Fruit fly (Drosophila melanogaster) whole organism, embryonic: ENCODE measurements around the gene dls.
A peak's percentile ranks its signal among the peaks of the same experiment; 100 is the strongest.

Experiments used
- Abd-B ChIP-seq: fragments of 200-800 bp; sonication (Bioruptor generic); optimal IDR thresholded peaks from 2 replicates; lab custom pipeline; 2018; ENCODE audit warnings: missing biosample characterization, mild to moderate bottlenecking, missing genetic modification characterization, moderate library complexity
- Atf6 ChIP-seq: fragments of 200-800 bp; sonication (Bioruptor generic); IDR thresholded peaks from 2 replicates; pipeline ENCODE4 v1.3.6; 2022; ENCODE audit warnings: missing biosample characterization, missing genetic modification characterization
- CG1024 ChIP-seq: fragments of 200-800 bp; sonication (Bioruptor generic); IDR thresholded peaks from 2 replicates; pipeline ENCODE4 v1.3.6; 2022; ENCODE audit warnings: missing biosample characterization, missing genetic modification characterization
- CG11093 ChIP-seq: fragments of 200-800 bp; sonication (Bioruptor generic); IDR thresholded peaks from 3 replicates; pipeline ENCODE4 v1.3.6; 2022; ENCODE audit warnings: missing biosample characterization, missing genetic modification characterization
- CG11504 ChIP-seq: fragments of 200-800 bp; sonication (Bioruptor generic); optimal IDR thresholded peaks from 3 replicates; lab custom pipeline; 2019; ENCODE audit warnings: missing biosample characterization, mild to moderate bottlenecking, missing genetic modification characterization, moderate library complexity
- CG12299 ChIP-seq: fragments of 200-800 bp; sonication (Bioruptor generic); optimal IDR thresholded peaks from 2 replicates; lab custom pipeline; 2018; ENCODE audit warnings: missing biosample characterization, mild to moderate bottlenecking, missing genetic modification characterization
- CG14050 ChIP-seq: fragments of 200-800 bp; sonication (Bioruptor generic); IDR thresholded peaks from 3 replicates; pipeline ENCODE4 v1.3.6; 2022; ENCODE audit warnings: missing biosample characterization, missing genetic modification characterization
- CG14965 ChIP-seq: fragments of 200-800 bp; sonication (Bioruptor generic); optimal IDR thresholded peaks from 2 replicates; lab custom pipeline; 2016; ENCODE audit warnings: missing biosample characterization, missing genetic modification characterization, borderline replicate concordance
- CG1603 ChIP-seq: fragments of 200-800 bp; sonication (Bioruptor generic); optimal IDR thresholded peaks from 2 replicates; lab custom pipeline; 2019; ENCODE audit warnings: missing biosample characterization, mild to moderate bottlenecking, missing genetic modification characterization, moderate library complexity
- CG16863 ChIP-seq: fragments of 200-800 bp; sonication (Bioruptor generic); optimal IDR thresholded peaks from 3 replicates; lab custom pipeline; 2016; ENCODE audit warnings: missing biosample characterization, missing genetic modification characterization
- CG17568 ChIP-seq: fragments of 200-800 bp; sonication (Bioruptor generic); optimal IDR thresholded peaks from 2 replicates; lab custom pipeline; 2018; ENCODE audit warnings: missing biosample characterization, mild to moderate bottlenecking, missing genetic modification characterization, moderate library complexity
- CG18764 ChIP-seq: fragments of 200-800 bp; sonication (Bioruptor generic); optimal IDR thresholded peaks from 3 replicates; lab custom pipeline; 2016; ENCODE audit warnings: missing biosample characterization, missing genetic modification characterization
- CG3407 ChIP-seq: fragments of 200-800 bp; sonication (Bioruptor generic); optimal IDR thresholded peaks from 2 replicates; lab custom pipeline; 2018; ENCODE audit warnings: missing biosample characterization, mild to moderate bottlenecking, missing genetic modification characterization
- CG3838 ChIP-seq: fragments of 200-800 bp; sonication (Bioruptor generic); optimal IDR thresholded peaks from 3 replicates; lab custom pipeline; 2016; ENCODE audit warnings: missing biosample characterization, missing genetic modification characterization
- CG4282 ChIP-seq: fragments of 200-800 bp; sonication (Bioruptor generic); optimal IDR thresholded peaks from 2 replicates; lab custom pipeline; 2016; ENCODE audit warnings: missing biosample characterization, missing genetic modification characterization
- CG4730 ChIP-seq: fragments of 200-800 bp; sonication (Bioruptor generic); IDR thresholded peaks from 2 replicates; pipeline ENCODE4 v1.3.6; 2022; ENCODE audit warnings: missing biosample characterization, missing genetic modification characterization
- CG5245 ChIP-seq: fragments of 200-800 bp; sonication (Bioruptor generic); optimal IDR thresholded peaks from 3 replicates; lab custom pipeline; 2016; ENCODE audit warnings: missing biosample characterization, missing genetic modification characterization
- CG6175 ChIP-seq: fragments of 200-800 bp; sonication (Bioruptor generic); IDR thresholded peaks from 3 replicates; pipeline ENCODE4 v1.3.6; 2022; ENCODE audit warnings: missing biosample characterization, missing genetic modification characterization
- CG7357 ChIP-seq: fragments of 200-800 bp; sonication (Bioruptor generic); IDR thresholded peaks from 3 replicates; pipeline ENCODE4 v1.3.6; 2022; ENCODE audit warnings: missing biosample characterization, missing genetic modification characterization
- CG9817 ChIP-seq: fragments of 200-800 bp; sonication (Bioruptor generic); optimal IDR thresholded peaks from 2 replicates; lab custom pipeline; 2018; ENCODE audit warnings: missing biosample characterization, mild to moderate bottlenecking, missing genetic modification characterization, moderate library complexity
- CG9876 ChIP-seq: fragments of 200-800 bp; sonication (Bioruptor generic); optimal IDR thresholded peaks from 2 replicates; lab custom pipeline; 2016; ENCODE audit warnings: missing biosample characterization, missing genetic modification characterization
- CG9932 ChIP-seq: fragments of 200-800 bp; sonication (Bioruptor generic); IDR thresholded peaks from 2 replicates; pipeline ENCODE4 v1.3.6; 2022; ENCODE audit warnings: missing biosample characterization, missing genetic modification characterization
- CHES-1-like ChIP-seq: fragments of 200-800 bp; sonication (Bioruptor generic); optimal IDR thresholded peaks from 2 replicates; lab custom pipeline; 2016; ENCODE audit warnings: missing biosample characterization, missing genetic modification characterization
- Dp ChIP-seq: fragments of 200-800 bp; sonication (Bioruptor generic); optimal IDR thresholded peaks from 2 replicates; lab custom pipeline; 2018; ENCODE audit warnings: missing biosample characterization, mild to moderate bottlenecking, missing genetic modification characterization, moderate library complexity
- H2.0 ChIP-seq: fragments of 200-800 bp; sonication (Bioruptor generic); IDR thresholded peaks from 2 replicates; pipeline ENCODE4 v1.3.6; 2022; ENCODE audit warnings: missing biosample characterization, missing genetic modification characterization
- Hmr ChIP-seq: fragments of 200-800 bp; sonication (Bioruptor generic); optimal IDR thresholded peaks from 3 replicates; lab custom pipeline; 2017; ENCODE audit warnings: mild to moderate bottlenecking, missing biosample characterization, missing genetic modification reagents, missing genetic modification characterization
- Jarid2 ChIP-seq: fragments of 200-800 bp; sonication (Bioruptor generic); optimal IDR thresholded peaks from 3 replicates; lab custom pipeline; 2017; ENCODE audit warnings: mild to moderate bottlenecking, missing biosample characterization, missing genetic modification reagents, missing genetic modification characterization
- MTF-1 ChIP-seq: fragments of 200-800 bp; sonication (Bioruptor generic); optimal IDR thresholded peaks from 2 replicates; lab custom pipeline; 2018; ENCODE audit warnings: missing biosample characterization, mild to moderate bottlenecking, missing genetic modification characterization, borderline replicate concordance
- NFAT ChIP-seq: fragments of 200-800 bp; sonication (Bioruptor generic); IDR thresholded peaks from 2 replicates; pipeline ENCODE4 v1.3.6; 2022; ENCODE audit warnings: missing biosample characterization, missing genetic modification characterization
- NK7.1 ChIP-seq: fragments of 200-800 bp; sonication (Bioruptor generic); optimal IDR thresholded peaks from 3 replicates; lab custom pipeline; 2016; ENCODE audit warnings: missing biosample characterization, missing genetic modification characterization
- Oaz ChIP-seq: fragments of 200-800 bp; sonication (Bioruptor generic); IDR thresholded peaks from 2 replicates; pipeline ENCODE4 v1.3.6; 2022; ENCODE audit warnings: missing biosample characterization, missing genetic modification characterization
- Pdp1 ChIP-seq, 2 experiments: fragments of 200-800 bp; sonication (Bioruptor generic); optimal IDR thresholded peaks; 3 replicates each; lab custom pipeline; 2016; ENCODE audit warnings: missing biosample characterization in 2 of 2, missing genetic modification characterization in 2 of 2, mild to moderate bottlenecking in 1 of 2, moderate library complexity in 1 of 2
- Sox100B ChIP-seq: fragments of 200-800 bp; sonication (Bioruptor generic); optimal IDR thresholded peaks from 3 replicates; lab custom pipeline; 2018; ENCODE audit warnings: missing biosample characterization, mild to moderate bottlenecking, missing genetic modification characterization
- Tbp ChIP-seq: fragments of >200 bp; optimal IDR thresholded peaks from 2 replicates; lab custom pipeline; 2018; ENCODE audit warnings: missing biosample characterization, missing genetic modification characterization
- ac ChIP-seq: fragments of 200-800 bp; sonication (Bioruptor generic); optimal IDR thresholded peaks from 3 replicates; lab custom pipeline; 2017; ENCODE audit warnings: missing biosample characterization, mild to moderate bottlenecking, missing genetic modification characterization
- ash1 ChIP-seq: fragments of 200-800 bp; sonication (Bioruptor generic); optimal IDR thresholded peaks from 2 replicates; lab custom pipeline; 2018; ENCODE audit warnings: missing biosample characterization, mild to moderate bottlenecking, missing genetic modification characterization
- bbx ChIP-seq: fragments of 200-800 bp; sonication (Bioruptor generic); IDR thresholded peaks from 2 replicates; pipeline ENCODE4 v1.3.6; 2022; ENCODE audit warnings: missing biosample characterization, missing genetic modification characterization; ENCODE audit not compliant: partially characterized antibody
- cas ChIP-seq: fragments of 200-800 bp; sonication (Bioruptor generic); IDR thresholded peaks from 2 replicates; pipeline ENCODE4 v1.3.6; 2022; ENCODE audit warnings: missing biosample characterization, missing genetic modification characterization
- da ChIP-seq: fragments of 200-800 bp; sonication (Bioruptor generic); optimal IDR thresholded peaks from 2 replicates; lab custom pipeline; 2016; ENCODE audit warnings: missing biosample characterization, missing genetic modification characterization
- hth ChIP-seq: fragments of >200 bp; optimal IDR thresholded peaks from 2 replicates; lab custom pipeline; 2017; ENCODE audit warnings: inconsistent platforms
- insv ChIP-seq, 2 experiments: fragments of 200-800 bp; sonication (Bioruptor generic); optimal IDR thresholded peaks; 3 replicates each; lab custom pipeline; 2016 to 2018; ENCODE audit warnings: missing biosample characterization in 2 of 2, missing genetic modification characterization in 2 of 2
- inv ChIP-seq: fragments of 200-800 bp; sonication (Bioruptor generic); IDR thresholded peaks from 2 replicates; pipeline ENCODE4 v1.3.6; 2022; ENCODE audit warnings: missing biosample characterization, missing genetic modification characterization; ENCODE audit not compliant: partially characterized antibody
- lab ChIP-seq: fragments of 200-800 bp; sonication (Bioruptor generic); optimal IDR thresholded peaks from 3 replicates; lab custom pipeline; 2017; ENCODE audit warnings: missing biosample characterization, missing genetic modification characterization, mild to moderate bottlenecking, moderate library complexity, missing genetic modification reagents
- nerfin-1 ChIP-seq: fragments of 200-800 bp; sonication (Bioruptor generic); optimal IDR thresholded peaks from 3 replicates; lab custom pipeline; 2019; ENCODE audit warnings: missing biosample characterization, mild to moderate bottlenecking, missing genetic modification characterization, moderate library complexity
- nmo ChIP-seq: fragments of 200-800 bp; sonication (Bioruptor generic); optimal IDR thresholded peaks from 2 replicates; lab custom pipeline; 2018; ENCODE audit warnings: missing biosample characterization, mild to moderate bottlenecking, missing genetic modification characterization, moderate library complexity
- sob ChIP-seq: fragments of 200-800 bp; sonication (Bioruptor generic); IDR thresholded peaks from 2 replicates; pipeline ENCODE4 v1.3.6; 2022; ENCODE audit warnings: missing biosample characterization, missing genetic modification characterization
- sqz ChIP-seq: fragments of 200-800 bp; sonication (Bioruptor generic); optimal IDR thresholded peaks from 3 replicates; lab custom pipeline; 2018; ENCODE audit warnings: missing biosample characterization, mild to moderate bottlenecking, missing genetic modification characterization
- zen ChIP-seq: fragments of 200-800 bp; sonication (Bioruptor generic); optimal IDR thresholded peaks from 3 replicates; lab custom pipeline; 2018; ENCODE audit warnings: missing biosample characterization, mild to moderate bottlenecking, missing genetic modification characterization, moderate library complexity
- zfh1 ChIP-seq: fragments of 200-800 bp; sonication (Bioruptor generic); IDR thresholded peaks from 3 replicates; pipeline ENCODE4 v1.3.6; 2022; ENCODE audit warnings: missing biosample characterization, missing genetic modification characterization

The dls gene

DNA sequence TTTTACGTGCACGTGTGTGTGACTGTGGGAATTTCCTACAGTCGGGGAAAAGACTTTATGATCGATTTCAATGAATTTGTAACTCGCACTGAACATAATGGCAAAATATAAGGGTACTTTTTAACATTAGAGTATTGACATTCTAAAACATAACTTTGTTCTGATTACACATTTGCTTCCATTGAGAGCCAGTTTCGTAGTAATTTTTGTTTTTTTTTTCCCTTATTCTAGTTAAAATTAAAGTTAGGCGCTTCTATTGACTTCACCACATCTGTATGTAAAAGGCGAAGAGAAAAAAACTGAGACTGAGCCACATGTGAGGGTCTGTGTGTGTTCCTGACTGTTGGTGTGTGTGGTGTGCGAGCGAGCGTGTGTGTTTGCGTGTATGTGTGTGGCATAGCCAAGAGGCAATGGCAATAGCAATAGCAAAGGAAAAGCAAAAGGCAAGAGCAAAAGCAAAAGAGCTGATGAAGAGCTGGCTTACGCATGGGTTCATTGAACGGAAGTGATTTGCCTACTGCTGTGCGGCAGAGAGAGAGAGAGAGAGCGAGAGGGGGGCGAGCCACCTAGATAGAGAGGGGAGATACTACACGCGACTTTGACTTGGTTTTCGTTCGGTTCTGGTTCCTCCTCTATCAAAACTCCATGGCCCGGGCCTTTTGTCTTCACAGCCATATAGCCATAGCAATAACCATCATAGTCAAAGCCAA is 39.1 kb upstream of the dls start (continued):
- TF ChIP-seq NFAT (GFP tag; lab: Robert Waterston, UW) (peak; percentile 32; the same call in 1 of the 2 replicates), ac (GFP tag; lab: Kevin White, UChicago) (no peak), Abd-B (GFP tag; lab: Kevin White, UChicago) (no peak), CG12299 (tag; lab: Kevin White, UChicago) (peak; percentile 53), sqz (GFP tag; lab: Kevin White, UChicago) (peak; percentile 89), insv (GFP tag; optimal IDR thresholded peaks at IDR 0.05; lab: Kevin White, UChicago) (peak in 1 of 2 experiments; percentile 9), CG16863 (GFP tag; lab: Kevin White, UChicago) (peak; percentile 62), bbx (no peak), CG5245 (GFP tag; lab: Kevin White, UChicago) (peak; percentile 60), MTF-1 (peak; percentile 41), CG17568 (GFP tag; lab: Kevin White, UChicago) (peak; percentile 62), Tbp (GFP tag; lab: Kevin White, UChicago) (no peak), da (GFP tag; lab: Kevin White, UChicago) (no peak), CG11504 (peak; percentile 87), CG11093 (no peak), Jarid2 (peak; percentile 11), CG3838 (GFP tag; lab: Kevin White, UChicago) (no peak), Oaz (no peak), H2.0 (GFP tag; lab: Robert Waterston, UW) (peak; percentile 50; the same call in 1 of the 2 replicates), Hmr (GFP tag; lab: Kevin White, UChicago) (peak; percentile 82), ash1 (GFP tag; lab: Kevin White, UChicago) (no peak), zfh1 (GFP tag; lab: Robert Waterston, UW) (peak; percentile 40; the same call in 1 of the 3 replicates), CG14965 (GFP tag; lab: Kevin White, UChicago) (no peak), CG9876 (GFP tag; lab: Kevin White, UChicago) (no peak), Sox100B (GFP tag; lab: Kevin White, UChicago) (peak; percentile 74), CG14050 (peak; percentile 13; the same call in 1 of the 3 replicates), lab (peak; percentile 89), CG6175 (GFP tag; lab: Robert Waterston, UW) (peak; percentile 65; the same call in 1 of the 3 replicates), CG1024 (GFP tag; lab: Robert Waterston, UW) (no peak), CG18764 (GFP tag; lab: Kevin White, UChicago) (peak; percentile 24), Atf6 (GFP tag; lab: Robert Waterston, UW) (peak; percentile 72), CHES-1-like (GFP tag; lab: Kevin White, UChicago) (peak; percentile 64), Pdp1 (GFP tag; optimal IDR thresholded peaks at IDR 0.05; lab: Kevin White, UChicago) (peak; percentile 43 to 62), nerfin-1 (tag; lab: Kevin White, UChicago) (peak; percentile 56), CG7357 (GFP tag; lab: Robert Waterston, UW) (0 out of 3 replicates have a peak, but pooled peaks have one; percentile 24), CG9932 (GFP tag; lab: Robert Waterston, UW) (peak; percentile 70), cas (no peak), sob (GFP tag; lab: Robert Waterston, UW) (no peak; the same call in 1 of the 2 replicates), nmo (peak; percentile 66), CG3407 (GFP tag; lab: Kevin White, UChicago) (peak; percentile 2), Dp (no peak), CG9817 (tag; lab: Kevin White, UChicago) (peak; percentile 70), hth (lab: Kevin White, UChicago) (no peak), inv (GFP tag; lab: Robert Waterston, UW) (no peak), NK7.1 (GFP tag; lab: Kevin White, UChicago) (no peak), zen (tag; lab: Kevin White, UChicago) (no peak), CG4282 (GFP tag; lab: Kevin White, UChicago) (peak; percentile 47), CG1603 (no peak), CG4730 (GFP tag; lab: Robert Waterston, UW) (peak; percentile 52)
